Fruit fly (Drosophila melanogaster): Measurements from ENCODE around the gene Rev1.

Gene Rev1

dm6 chr3L:613578-614300 lies 40.4 kb upstream of the Rev1 start (continued):
- TF ChIP-seq CG7839 (tag; optimal IDR thresholded peaks at IDR 0.05), result peak; percentile 60
- peak; percentile 40 for TF ChIP-seq CG2875 (GFP tag; optimal IDR thresholded peaks at IDR 0.05)
- no peak for TF ChIP-seq hth (optimal IDR thresholded peaks at IDR 0.05)
- peak; percentile 47 for TF ChIP-seq Kr (GFP tag; optimal IDR thresholded peaks at IDR 0.05)
- TF ChIP-seq CG32767 (GFP tag; IDR thresholded peaks at IDR 0.05), result peak; percentile 52; the same call in 1 of the 2 replicates
- peak; percentile 8 for TF ChIP-seq CG33213 (GFP tag; optimal IDR thresholded peaks at IDR 0.05)
- TF ChIP-seq CG10654 (GFP tag; optimal IDR thresholded peaks at IDR 0.05), result peak; percentile 18
- TF ChIP-seq CG14710 (tag; optimal IDR thresholded peaks at IDR 0.05), result peak; percentile 77
- peak; percentile 71 for TF ChIP-seq CG10959 (GFP tag; IDR thresholded peaks at IDR 0.05)
- peak; percentile 38 for TF ChIP-seq jumu (GFP tag; optimal IDR thresholded peaks at IDR 0.05)
- peak; percentile 50 for TF ChIP-seq CG10209 (GFP tag; optimal IDR thresholded peaks at IDR 0.05)
- no peak for TF ChIP-seq toy (GFP tag; IDR thresholded peaks at IDR 0.05)
- TF ChIP-seq E2f2 (GFP tag; IDR thresholded peaks at IDR 0.05), result peak; percentile 26; the same call in 1 of the 2 replicates
- no peak for TF ChIP-seq CG18011 (GFP tag; optimal IDR thresholded peaks at IDR 0.05)
- peak; percentile 80 for TF ChIP-seq pros (GFP tag; optimal IDR thresholded peaks at IDR 0.05)
- no peak for TF ChIP-seq CG34376 (GFP tag; optimal IDR thresholded peaks at IDR 0.05)
- peak; percentile 53 for TF ChIP-seq Xbp1 (GFP tag; optimal IDR thresholded peaks at IDR 0.05)
- no peak for TF ChIP-seq CG16813 (GFP tag; IDR thresholded peaks at IDR 0.05; ENCODE audit: partially characterized antibody)
- peak; percentile 67; the same call in 1 of the 2 replicates for TF ChIP-seq vvl (GFP tag; IDR thresholded peaks at IDR 0.05)
- peak; percentile 60 for TF ChIP-seq Oli (tag; optimal IDR thresholded peaks at IDR 0.05)
- TF ChIP-seq corto (GFP tag; optimal IDR thresholded peaks at IDR 0.05), result no peak
- no peak for TF ChIP-seq wdn (GFP tag; IDR thresholded peaks at IDR 0.05)
- TF ChIP-seq tin (GFP tag; optimal IDR thresholded peaks at IDR 0.05), result peak; percentile 71
- peak; percentile 35 to 47 for TF ChIP-seq Pdp1 (GFP tag; optimal IDR thresholded peaks at IDR 0.05)
- peak; percentile 76 for TF ChIP-seq CG18262 (tag; optimal IDR thresholded peaks at IDR 0.05)
- no peak for TF ChIP-seq cwo (GFP tag; optimal IDR thresholded peaks at IDR 0.05)
- TF ChIP-seq pum (GFP tag; optimal IDR thresholded peaks at IDR 0.05), result peak; percentile 39
- peak; percentile 31 for TF ChIP-seq gsb-n (tag; optimal IDR thresholded peaks at IDR 0.05)
- peak; percentile 49; the same call in 2 of the 3 replicates for TF ChIP-seq CG34422 (GFP tag; IDR thresholded peaks at IDR 0.05)
- peak; percentile 47 to 55 for TF ChIP-seq Hr51 (GFP tag; optimal IDR thresholded peaks at IDR 0.05)
- peak in 1 of 2 experiments; percentile 58 for TF ChIP-seq bsh (GFP tag; optimal IDR thresholded peaks at IDR 0.05)
- peak; percentile 90 for TF ChIP-seq zf30C (GFP tag; optimal IDR thresholded peaks at IDR 0.05)
- TF ChIP-seq CG14014 (GFP tag; IDR thresholded peaks at IDR 0.05), result no peak
- peak; percentile 20 for TF ChIP-seq CG1603 (tag; optimal IDR thresholded peaks at IDR 0.05)
- TF ChIP-seq CG7928 (GFP tag; optimal IDR thresholded peaks at IDR 0.05), result no peak
- TF ChIP-seq lmd (GFP tag; IDR thresholded peaks at IDR 0.05), result peak; percentile 54; the same call in 1 of the 2 replicates
- peak; percentile 66; the same call in 2 of the 3 replicates for TF ChIP-seq CG17361 (GFP tag; IDR thresholded peaks at IDR 0.05)
- no peak for TF ChIP-seq CG6765 (GFP tag; optimal IDR thresholded peaks at IDR 0.05)

dm6 chr3L:614751-615424 lies 39.3 kb upstream of the Rev1 start:
- peak; percentile 26; the same call in 1 of the 2 replicates for TF ChIP-seq seq (GFP tag; IDR thresholded peaks at IDR 0.05)
- no peak for TF ChIP-seq CG3065 (GFP tag; optimal IDR thresholded peaks at IDR 0.05)
- TF ChIP-seq sqz (GFP tag; optimal IDR thresholded peaks at IDR 0.05), result no peak
- TF ChIP-seq Dad (GFP tag; optimal IDR thresholded peaks at IDR 0.05), result no peak
- peak; percentile 93 for TF ChIP-seq CG12769 (tag; optimal IDR thresholded peaks at IDR 0.05)
- no peak for TF ChIP-seq Trl (optimal IDR thresholded peaks at IDR 0.05)
- no peak for TF ChIP-seq Trl (GFP tag; optimal IDR thresholded peaks at IDR 0.05)
- peak; percentile 43 for TF ChIP-seq CG2202 (tag; optimal IDR thresholded peaks at IDR 0.05)
- peak; percentile 18 for TF ChIP-seq Fer1 (GFP tag; optimal IDR thresholded peaks at IDR 0.05)
- no peak for TF ChIP-seq pho (GFP tag; optimal IDR thresholded peaks at IDR 0.05)
- TF ChIP-seq NFAT (GFP tag; IDR thresholded peaks at IDR 0.05), result 0 out of 2 replicates have a peak, but pooled peaks have one; percentile 9
- no peak for TF ChIP-seq CG7556 (GFP tag; optimal IDR thresholded peaks at IDR 0.05)
